Fruit fly (Drosophila melanogaster) whole organism, adult: ENCODE data around the gene Rai1.

Source experiments
- CG14711 ChIP-seq: fragments of 200-800 bp; sonication (Bioruptor generic); optimal IDR thresholded peaks from 2 replicates; lab custom pipeline; 2018; ENCODE audit warnings: missing biosample characterization, mild to moderate bottlenecking, missing genetic modification characterization, moderate library complexity
- CG1620 ChIP-seq: fragments of 200-800 bp; sonication (Bioruptor generic); optimal IDR thresholded peaks from 2 replicates; lab custom pipeline; 2016; ENCODE audit warnings: missing biosample characterization, missing genetic modification characterization
- Mnt ChIP-seq: fragments of 200-800 bp; sonication (Bioruptor generic); optimal IDR thresholded peaks from 2 replicates; lab custom pipeline; 2016; ENCODE audit warnings: missing biosample characterization, mild to moderate bottlenecking, missing genetic modification characterization
- bab1 ChIP-seq: fragments of 200-800 bp; sonication (Bioruptor generic); optimal IDR thresholded peaks from 3 replicates; lab custom pipeline; 2019; ENCODE audit warnings: missing biosample characterization, mild to moderate bottlenecking, missing genetic modification characterization, moderate library complexity
- kay ChIP-seq: fragments of 200-800 bp; sonication (Bioruptor generic); peaks from one replicate; lab custom pipeline; 2016; ENCODE audit warnings: missing biosample characterization, missing genetic modification characterization, borderline replicate concordance
- ovo ChIP-seq: fragments of 200-800 bp; sonication (Bioruptor generic); optimal IDR thresholded peaks from 2 replicates; lab custom pipeline; 2016; ENCODE audit warnings: missing biosample characterization, missing genetic modification characterization
- tj ChIP-seq: fragments of 200-800 bp; sonication (Bioruptor generic); optimal IDR thresholded peaks from 3 replicates; lab custom pipeline; 2017; ENCODE audit warnings: missing biosample characterization, mild to moderate bottlenecking, missing genetic modification characterization, moderate library complexity

DNA sequence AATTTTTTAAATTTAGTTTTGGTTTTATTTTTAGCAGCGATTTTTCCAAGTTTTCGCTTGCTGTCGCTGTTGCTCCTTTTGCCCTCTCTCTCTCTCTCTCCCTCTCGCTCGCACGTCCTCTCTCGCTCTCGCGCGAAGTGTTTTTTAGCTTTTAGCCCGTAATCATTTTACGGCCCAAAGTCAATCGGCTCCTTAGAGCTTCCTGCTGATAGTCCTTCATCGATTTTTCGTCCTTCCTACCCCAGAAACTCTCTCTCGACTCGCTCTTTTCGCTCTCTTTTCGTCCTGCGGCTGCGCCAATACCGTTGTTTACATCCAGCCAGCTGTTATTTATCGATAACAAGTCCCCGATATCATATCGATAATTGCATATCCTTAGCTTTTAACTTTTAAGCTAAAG, 41.2 kb upstream of the Rai1 start, which contains the start of gene RSG7:
- TF ChIP-seq bab1 (GFP tag; lab: Kevin White, UChicago) (no peak), ovo (GFP tag; lab: Kevin White, UChicago) (no peak), CG1620 (GFP tag; lab: Kevin White, UChicago) (no peak), CG14711 (tag; lab: Kevin White, UChicago) (no peak), kay (no peak), Mnt (no peak), tj (no peak)
